Fruit fly (Drosophila melanogaster): ENCODE results near the gene bel.

Gene bel

dm6 chr3R:8650741-8651140 is 9.8 kb downstream of the bel start, which contains the start of the genes Mkk4 and SLIRP2:
TSS of gene Mkk4 (minus strand) at chr3R:8650796.
TSS of gene SLIRP2 (plus strand) at chr3R:8651084.
- TF ChIP-seq dl (GFP tag; optimal IDR thresholded peaks at IDR 0.05; ENCODE audit: insufficient read depth in 1 of 2, partially characterized antibody in 2 of 2): no peak
- TF ChIP-seq Mio (GFP tag; optimal IDR thresholded peaks at IDR 0.05): peak; percentile 89
- peak; percentile 96 for TF ChIP-seq Jra (GFP tag; optimal IDR thresholded peaks at IDR 0.05)
- no peak for TF ChIP-seq Abd-B (GFP tag; optimal IDR thresholded peaks at IDR 0.05)
- TF ChIP-seq brk (GFP tag; optimal IDR thresholded peaks at IDR 0.05): peak; percentile 95
- TF ChIP-seq lola (GFP tag; optimal IDR thresholded peaks at IDR 0.05): no peak
- no peak for TF ChIP-seq tai (GFP tag; optimal IDR thresholded peaks at IDR 0.05)
- TF ChIP-seq rgr (GFP tag; optimal IDR thresholded peaks at IDR 0.05): peak; percentile 99
- no peak for TF ChIP-seq CrebA (GFP tag; optimal IDR thresholded peaks at IDR 0.05; ENCODE audit: borderline replicate concordance)
- TF ChIP-seq foxo (GFP tag; optimal IDR thresholded peaks at IDR 0.05): peak; percentile 95 to 99
- no peak for TF ChIP-seq pan (optimal IDR thresholded peaks at IDR 0.05)
- TF ChIP-seq Hnf4 (GFP tag; optimal IDR thresholded peaks at IDR 0.05): peak; percentile 99
- peak; percentile 99 for TF ChIP-seq h (GFP tag; optimal IDR thresholded peaks at IDR 0.05)
- TF ChIP-seq CG9705 (GFP tag; optimal IDR thresholded peaks at IDR 0.05): peak; percentile 98
- no peak for TF ChIP-seq usp (GFP tag; optimal IDR thresholded peaks at IDR 0.05)
- TF ChIP-seq fru (GFP tag; optimal IDR thresholded peaks at IDR 0.05): peak; percentile 98
- TF ChIP-seq Sp1 (GFP tag; optimal IDR thresholded peaks at IDR 0.05): peak; percentile 98
- TF ChIP-seq GATAd (GFP tag; optimal IDR thresholded peaks at IDR 0.05): peak; percentile 95
- no peak for TF ChIP-seq N (GFP tag; optimal IDR thresholded peaks at IDR 0.05)
- TF ChIP-seq dmrt93B (GFP tag; optimal IDR thresholded peaks at IDR 0.05): peak; percentile 98
- peak; percentile 99 for TF ChIP-seq br (GFP tag; optimal IDR thresholded peaks at IDR 0.05)
- no peak for TF ChIP-seq Myc (optimal IDR thresholded peaks at IDR 0.05)
- TF ChIP-seq OdsH (GFP tag; optimal IDR thresholded peaks at IDR 0.05): peak; percentile 98
- TF ChIP-seq HLH106 (tag; optimal IDR thresholded peaks at IDR 0.05): peak; percentile 99
- no peak for TF ChIP-seq Dif (GFP tag; optimal IDR thresholded peaks at IDR 0.05; ENCODE audit: partially characterized antibody)
- peak; percentile 96 for TF ChIP-seq CG32264 (GFP tag; optimal IDR thresholded peaks at IDR 0.05)
- TF ChIP-seq jim (GFP tag; optimal IDR thresholded peaks at IDR 0.05): peak; percentile 64
- peak; percentile 97 for TF ChIP-seq sage (GFP tag; optimal IDR thresholded peaks at IDR 0.05)
- TF ChIP-seq ey (GFP tag; optimal IDR thresholded peaks at IDR 0.05): peak; percentile 99
- TF ChIP-seq woc (GFP tag; optimal IDR thresholded peaks at IDR 0.05): peak; percentile 99
- no peak for TF ChIP-seq Hr78 (GFP tag; optimal IDR thresholded peaks at IDR 0.05)
- TF ChIP-seq Rel (GFP tag; optimal IDR thresholded peaks at IDR 0.05): peak; percentile 89
- peak; percentile 90 for TF ChIP-seq Rel (tag; optimal IDR thresholded peaks at IDR 0.05)
- TF ChIP-seq psq (GFP tag; optimal IDR thresholded peaks at IDR 0.05): peak; percentile 96
- peak; percentile 95 for TF ChIP-seq dsf (GFP tag; optimal IDR thresholded peaks at IDR 0.05; ENCODE audit: borderline replicate concordance)
- TF ChIP-seq Vsx2 (GFP tag; optimal IDR thresholded peaks at IDR 0.05; ENCODE audit: partially characterized antibody): no peak
- TF ChIP-seq sv (GFP tag; optimal IDR thresholded peaks at IDR 0.05): peak; percentile 99
- TF ChIP-seq Dfd (GFP tag; optimal IDR thresholded peaks at IDR 0.05): peak; percentile 54
- peak; percentile 91 for TF ChIP-seq Hr83 (GFP tag; optimal IDR thresholded peaks at IDR 0.05; ENCODE audit: poor library complexity, severe bottlenecking)

- no peak for TF ChIP-seq tai (GFP tag; optimal IDR thresholded peaks at IDR 0.05)
- TF ChIP-seq Hr78 (GFP tag; optimal IDR thresholded peaks at IDR 0.05): no peak
- peak; percentile 24 for TF ChIP-seq h (GFP tag; optimal IDR thresholded peaks at IDR 0.05)
- TF ChIP-seq Rel (GFP tag; optimal IDR thresholded peaks at IDR 0.05): no peak
- TF ChIP-seq Rel (tag; optimal IDR thresholded peaks at IDR 0.05): no peak
Measured at dm6 chr3R:8645580-8646220, 14.9 kb downstream of the bel start, which contains the start of gene Cyp313b1. TSS of gene Cyp313b1 (minus strand) at chr3R:8645650.

Measured in whole organism, wandering third instar larva.